Fruit fly (Drosophila melanogaster): Measurements from ENCODE around the gene CG10918.

DNA sequence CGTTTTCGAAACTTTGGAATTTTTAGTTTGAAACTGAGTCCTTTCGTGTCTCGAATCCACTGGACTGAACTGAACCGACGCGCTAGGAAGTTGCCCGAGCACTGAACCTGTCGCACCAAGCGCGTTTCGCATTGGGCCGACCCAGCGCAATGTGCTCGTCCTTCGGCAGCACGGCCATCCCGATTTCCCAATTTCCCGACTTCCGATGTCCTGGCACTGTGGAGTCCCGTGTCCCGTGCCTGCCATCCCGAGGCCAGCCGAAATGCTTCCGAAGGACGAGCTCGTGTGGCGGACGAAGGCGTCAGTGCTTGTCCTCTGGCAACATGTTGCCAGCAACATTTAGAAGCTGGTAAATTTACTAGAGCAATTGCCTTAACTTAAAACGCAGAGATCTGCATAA, 28.6 kb upstream of the CG10918 start, which contains the start of gene DIP-beta:
- no peak for TF ChIP-seq eg (GFP tag; IDR thresholded peaks at IDR 0.05)
- TF ChIP-seq CG1621 (tag; optimal IDR thresholded peaks at IDR 0.05) = no peak
- no peak for TF ChIP-seq Hr4 (GFP tag; optimal IDR thresholded peaks at IDR 0.05)
- no peak for TF ChIP-seq CG3032 (tag; optimal IDR thresholded peaks at IDR 0.05)
- TF ChIP-seq vri (GFP tag; optimal IDR thresholded peaks at IDR 0.05) = no peak
- no peak for TF ChIP-seq CG7368 (GFP tag; optimal IDR thresholded peaks at IDR 0.05)
- no peak for TF ChIP-seq CG3919 (GFP tag; optimal IDR thresholded peaks at IDR 0.05)
- TF ChIP-seq Lpt (GFP tag; optimal IDR thresholded peaks at IDR 0.05) = no peak
- no peak for TF ChIP-seq Blimp-1 (GFP tag; optimal IDR thresholded peaks at IDR 0.05)
- no peak for TF ChIP-seq CG32006 (GFP tag; optimal IDR thresholded peaks at IDR 0.05)
- TF ChIP-seq CG10631 (GFP tag; optimal IDR thresholded peaks at IDR 0.05) = no peak
- no peak for TF ChIP-seq svp (GFP tag)
- TF ChIP-seq Ets21C (GFP tag; optimal IDR thresholded peaks at IDR 0.05) = no peak
- no peak for TF ChIP-seq OdsH (GFP tag; optimal IDR thresholded peaks at IDR 0.05)

Data from whole organism, prepupa.